Worm (Caenorhabditis elegans) whole organism, L3 larva: Measurements from ENCODE around the gene erd-2.1.

Experiments
- R02D3.7 ChIP-seq: fragments of 150-350 bp; optimal IDR thresholded peaks from 2 replicates; lab custom pipeline; 2014; ENCODE audit warnings: missing biosample characterization, missing genetic modification characterization
- ZK546.5 ChIP-seq: sonication (generic microtip); optimal IDR thresholded peaks from 2 replicates; lab custom pipeline; 2017; ENCODE audit warnings: missing biosample characterization, missing genetic modification characterization
- aly-2 ChIP-seq: fragments of 150-350 bp; optimal IDR thresholded peaks from 2 replicates; lab custom pipeline; 2014; ENCODE audit warnings: missing biosample characterization, missing genetic modification characterization
- ceh-28 ChIP-seq: fragments of 150-350 bp; optimal IDR thresholded peaks from 2 replicates; lab custom pipeline; 2014; ENCODE audit warnings: missing biosample characterization, missing genetic modification reagents, missing genetic modification characterization
- ceh-82 ChIP-seq: fragments of 150-350 bp; optimal IDR thresholded peaks from 2 replicates; lab custom pipeline; 2014; ENCODE audit warnings: missing biosample characterization, missing genetic modification characterization
- ceh-9 ChIP-seq: sonication (generic microtip); optimal IDR thresholded peaks from 2 replicates; lab custom pipeline; 2018; ENCODE audit warnings: missing biosample characterization, missing genetic modification characterization
- daf-12 ChIP-seq: fragments of 150-350 bp; optimal IDR thresholded peaks from 2 replicates; lab custom pipeline; 2014; ENCODE audit warnings: missing biosample characterization, missing genetic modification reagents, missing genetic modification characterization
- egl-27 ChIP-seq: sonication (generic microtip); optimal IDR thresholded peaks from 4 replicates; lab custom pipeline; 2017; ENCODE audit warnings: missing biosample characterization, missing genetic modification reagents, missing genetic modification characterization
- egl-5 ChIP-seq: fragments of 150-350 bp; optimal IDR thresholded peaks from 2 replicates; lab custom pipeline; 2017; ENCODE audit warnings: missing biosample characterization, missing genetic modification reagents, missing genetic modification characterization, inconsistent platforms
- elt-1 ChIP-seq: fragments of 150-350 bp; optimal IDR thresholded peaks from 2 replicates; lab custom pipeline; 2014; ENCODE audit warnings: missing biosample characterization, missing genetic modification characterization
- elt-2 ChIP-seq: sonication (generic microtip); optimal IDR thresholded peaks from 2 replicates; lab custom pipeline; 2016; ENCODE audit warnings: missing genetic modification reagents, mild to moderate bottlenecking, missing genetic modification characterization, missing compliant biosample characterization
- eor-1 ChIP-seq, 2 experiments: fragments of 150-350 bp; optimal IDR thresholded peaks; 2 replicates each; lab custom pipeline; 2014 to 2018; ENCODE audit warnings: missing biosample characterization in 2 of 2, missing genetic modification characterization in 2 of 2
- fkh-10 ChIP-seq: sonication (generic microtip); optimal IDR thresholded peaks from 2 replicates; lab custom pipeline; 2017; ENCODE audit warnings: missing biosample characterization, missing genetic modification reagents, missing genetic modification characterization
- fkh-2 ChIP-seq: fragments of 150-350 bp; optimal IDR thresholded peaks from 2 replicates; lab custom pipeline; 2014; ENCODE audit warnings: missing biosample characterization, missing genetic modification reagents, missing genetic modification characterization
- fos-1 ChIP-seq: fragments of 150-350 bp; optimal IDR thresholded peaks from 2 replicates; lab custom pipeline; 2014; ENCODE audit warnings: missing biosample characterization, missing genetic modification characterization
- hmg-11 ChIP-seq: sonication (generic microtip); optimal IDR thresholded peaks from 2 replicates; lab custom pipeline; 2016; ENCODE audit warnings: missing genetic modification characterization, missing compliant biosample characterization
- jun-1 ChIP-seq: fragments of 150-350 bp; optimal IDR thresholded peaks from 2 replicates; lab custom pipeline; 2014; ENCODE audit warnings: missing biosample characterization, missing genetic modification reagents, missing genetic modification characterization
- lin-15B ChIP-seq: fragments of 150-350 bp; optimal IDR thresholded peaks from 2 replicates; lab custom pipeline; 2014; ENCODE audit warnings: missing biosample characterization, missing genetic modification characterization
- lin-39 ChIP-seq: fragments of 150-350 bp; optimal IDR thresholded peaks from 2 replicates; lab custom pipeline; 2018; ENCODE audit warnings: missing biosample characterization, missing genetic modification reagents, missing genetic modification characterization
- lsy-12 ChIP-seq: sonication (generic microtip); optimal IDR thresholded peaks from 2 replicates; lab custom pipeline; 2016; ENCODE audit warnings: mild to moderate bottlenecking, missing genetic modification characterization, missing compliant biosample characterization
- mdl-1 ChIP-seq: fragments of 150-350 bp; optimal IDR thresholded peaks from 2 replicates; lab custom pipeline; 2014; ENCODE audit warnings: missing biosample characterization, missing genetic modification characterization
- mml-1 ChIP-seq: fragments of 150-350 bp; sonication (generic microtip); optimal IDR thresholded peaks from 3 replicates; lab custom pipeline; 2014; ENCODE audit warnings: missing biosample characterization, missing genetic modification characterization
- nfya-1 ChIP-seq: sonication (generic microtip); optimal IDR thresholded peaks from 2 replicates; lab custom pipeline; 2017; ENCODE audit warnings: missing genetic modification characterization, mild to moderate bottlenecking, missing compliant biosample characterization, antibody characterized with exemption, moderate library complexity; ENCODE audit not compliant: insufficient read depth
- nhr-11 ChIP-seq: fragments of 150-350 bp; optimal IDR thresholded peaks from 2 replicates; lab custom pipeline; 2014; ENCODE audit warnings: missing biosample characterization, missing genetic modification characterization
- nhr-12 ChIP-seq: fragments of 150-350 bp; optimal IDR thresholded peaks from 2 replicates; lab custom pipeline; 2014; ENCODE audit warnings: missing biosample characterization, missing genetic modification characterization
- nhr-23 ChIP-seq: fragments of 150-350 bp; optimal IDR thresholded peaks from 2 replicates; lab custom pipeline; 2014; ENCODE audit warnings: missing biosample characterization, missing genetic modification reagents, missing genetic modification characterization
- nhr-237 ChIP-seq: fragments of 150-350 bp; optimal IDR thresholded peaks from 2 replicates; lab custom pipeline; 2014; ENCODE audit warnings: missing biosample characterization, missing genetic modification characterization
- nhr-25 ChIP-seq: sonication (generic microtip); optimal IDR thresholded peaks from 2 replicates; lab custom pipeline; 2017; ENCODE audit warnings: missing biosample characterization, missing genetic modification characterization
- nhr-28 ChIP-seq: fragments of 150-350 bp; optimal IDR thresholded peaks from 2 replicates; lab custom pipeline; 2014; ENCODE audit warnings: missing biosample characterization, missing genetic modification characterization
- nhr-43 ChIP-seq: sonication (generic microtip); optimal IDR thresholded peaks from 2 replicates; lab custom pipeline; 2016; ENCODE audit warnings: mild to moderate bottlenecking, missing genetic modification characterization, missing compliant biosample characterization; ENCODE audit not compliant: poor library complexity, severe bottlenecking
- nhr-67 ChIP-seq: fragments of 150-350 bp; optimal IDR thresholded peaks from 2 replicates; lab custom pipeline; 2014; ENCODE audit warnings: missing biosample characterization, missing genetic modification characterization
- nhr-76 ChIP-seq: fragments of 150-350 bp; sonication (generic microtip); optimal IDR thresholded peaks from 5 replicates; lab custom pipeline; 2014; ENCODE audit warnings: missing biosample characterization, missing genetic modification characterization
- nhr-77 ChIP-seq: fragments of 150-350 bp; optimal IDR thresholded peaks from 2 replicates; lab custom pipeline; 2014; ENCODE audit warnings: missing biosample characterization, missing genetic modification characterization
- pha-4 ChIP-seq: fragments of 150-350 bp; optimal IDR thresholded peaks from 2 replicates; lab custom pipeline; 2014; ENCODE audit warnings: missing biosample characterization, missing genetic modification reagents, missing genetic modification characterization
- pqm-1 ChIP-seq: fragments of 150-350 bp; optimal IDR thresholded peaks from 2 replicates; lab custom pipeline; 2017; ENCODE audit warnings: missing biosample characterization, missing genetic modification characterization, inconsistent platforms
- snpc-4 ChIP-seq: fragments of 150-350 bp; optimal IDR thresholded peaks from 2 replicates; lab custom pipeline; 2014; ENCODE audit warnings: missing biosample characterization, missing genetic modification characterization
- tbx-2 ChIP-seq: sonication (generic microtip); optimal IDR thresholded peaks from 2 replicates; lab custom pipeline; 2016; ENCODE audit warnings: mild to moderate bottlenecking, missing genetic modification characterization, missing compliant biosample characterization
- unc-39 ChIP-seq: sonication (generic microtip); optimal IDR thresholded peaks from 4 replicates; lab custom pipeline; 2017; ENCODE audit warnings: missing biosample characterization, missing genetic modification characterization
- unc-62 ChIP-seq: fragments of 150-350 bp; sonication (generic microtip); optimal IDR thresholded peaks from 4 replicates; lab custom pipeline; 2014; ENCODE audit warnings: missing biosample characterization, missing genetic modification reagents, missing genetic modification characterization
- zag-1 ChIP-seq: fragments of 150-350 bp; optimal IDR thresholded peaks from 2 replicates; lab custom pipeline; 2014; ENCODE audit warnings: missing biosample characterization, missing genetic modification characterization
- ztf-11 ChIP-seq: fragments of 150-350 bp; optimal IDR thresholded peaks from 2 replicates; lab custom pipeline; 2014; ENCODE audit warnings: missing biosample characterization, missing genetic modification characterization
- ztf-4 ChIP-seq: fragments of 150-350 bp; optimal IDR thresholded peaks from 2 replicates; lab custom pipeline; 2014; ENCODE audit warnings: missing biosample characterization, missing genetic modification characterization

Gene erd-2.1

DNA sequence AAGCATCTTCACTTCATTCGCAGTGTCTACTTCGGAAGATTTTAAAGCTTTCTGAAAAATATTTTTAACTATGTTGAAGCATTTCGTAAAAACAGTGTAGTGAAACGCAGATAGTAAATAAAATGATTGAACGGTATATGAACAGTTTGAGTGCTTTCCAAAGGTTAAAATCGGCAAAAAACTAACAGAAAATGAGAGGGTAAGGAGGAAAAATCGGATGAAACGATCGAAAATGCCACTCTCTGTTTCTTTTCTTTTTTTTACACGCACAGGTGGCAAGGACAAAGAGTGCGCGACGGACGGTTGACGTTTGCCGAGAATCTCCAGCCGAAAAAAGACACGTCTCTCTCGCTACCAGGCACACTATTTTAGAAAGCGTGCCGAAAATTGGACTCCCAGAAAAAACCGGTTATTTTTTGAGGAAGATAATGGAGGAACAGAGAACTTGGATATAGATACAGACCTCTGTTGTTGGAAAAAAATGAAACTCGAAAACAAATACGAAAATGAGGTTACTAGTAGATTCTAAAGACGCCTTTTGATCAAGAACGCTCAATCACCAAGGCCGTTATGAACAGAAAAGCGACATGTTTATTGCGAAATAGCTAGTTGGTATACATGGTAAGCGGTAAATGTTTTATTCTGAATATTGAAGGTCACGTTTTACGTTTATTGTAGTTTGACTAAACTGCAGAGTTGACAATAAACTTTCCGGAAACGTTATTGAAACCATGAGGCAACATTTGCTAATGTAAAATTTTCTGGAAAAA, 35.9 kb upstream of the erd-2.1 start, which contains the start of gene myrf-2:
myrf-2 (minus strand) TSS at position 51 of the 770 bp plus-strand sequence.
- TF ChIP-seq unc-39 (tag; lab: Kevin White, UChicago) (no peak), ZK546.5 (no peak), nhr-23 (tag; lab: Kevin White, UChicago) (peak; percentile 54), nhr-25 (tag; lab: Kevin White, UChicago) (peak; percentile 76), pha-4 (tag; lab: Kevin White, UChicago) (peak; percentile 40), nhr-28 (tag; lab: Kevin White, UChicago) (no peak), hmg-11 (tag; lab: Kevin White, UChicago) (peak; percentile 30), nhr-12 (tag; lab: Kevin White, UChicago) (no peak), nhr-67 (tag; lab: Kevin White, UChicago) (no peak), mml-1 (tag; lab: Kevin White, UChicago) (no peak), unc-62 (GFP tag; lab: Kevin White, UChicago) (no peak), nfya-1 (tag; lab: Kevin White, UChicago) (peak; percentile 11)

DNA sequence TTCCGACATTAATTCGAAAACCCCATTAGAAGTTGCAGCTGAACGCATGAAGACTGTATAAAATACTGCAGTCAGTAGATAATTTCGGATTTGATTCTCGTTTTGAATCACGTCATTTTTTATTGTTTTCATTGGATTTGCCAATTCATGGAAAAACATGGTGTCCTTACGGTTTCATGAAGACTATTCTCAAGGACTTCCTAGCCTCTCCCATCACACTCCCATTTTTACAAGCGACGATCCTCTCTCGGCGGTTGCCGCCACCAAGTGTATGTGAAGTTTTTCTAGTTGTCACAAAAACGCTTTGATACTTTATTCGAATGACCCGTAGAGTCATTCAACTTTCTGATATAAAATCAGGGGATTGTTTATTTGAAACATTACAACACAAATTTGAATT, 31.2 kb upstream of the erd-2.1 start:
- TF ChIP-seq nhr-25 (tag; lab: Kevin White, UChicago): peak; percentile 68
- TF ChIP-seq nhr-77 (tag; lab: Kevin White, UChicago): no peak
- no peak for TF ChIP-seq unc-39 (tag; lab: Kevin White, UChicago)

DNA sequence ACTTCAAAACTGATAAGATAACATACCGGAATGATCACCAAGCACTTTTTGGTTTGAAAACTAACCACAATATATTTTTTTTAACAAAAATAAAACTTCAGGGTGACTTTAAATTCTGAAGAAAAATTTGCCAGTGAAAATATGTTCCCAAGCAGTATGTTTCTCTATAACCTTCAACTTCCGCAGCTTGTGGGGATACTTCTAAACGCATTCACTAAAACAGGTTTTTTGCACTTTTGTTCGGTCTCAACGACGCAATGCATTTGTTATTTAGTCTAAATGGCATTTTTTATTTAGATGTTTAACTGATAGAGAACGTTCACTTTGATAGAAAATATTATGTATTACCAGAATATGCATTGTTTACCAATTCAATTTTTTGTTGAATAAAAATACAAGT, 30.6 kb upstream of the erd-2.1 start:
- TF ChIP-seq nhr-23 (tag; lab: Kevin White, UChicago) (no peak), snpc-4 (tag; lab: Kevin White, UChicago) (no peak), nhr-25 (tag; lab: Kevin White, UChicago) (peak; percentile 83), nhr-237 (tag; lab: Kevin White, UChicago) (no peak), lin-15B (tag; lab: Kevin White, UChicago) (no peak)

DNA sequence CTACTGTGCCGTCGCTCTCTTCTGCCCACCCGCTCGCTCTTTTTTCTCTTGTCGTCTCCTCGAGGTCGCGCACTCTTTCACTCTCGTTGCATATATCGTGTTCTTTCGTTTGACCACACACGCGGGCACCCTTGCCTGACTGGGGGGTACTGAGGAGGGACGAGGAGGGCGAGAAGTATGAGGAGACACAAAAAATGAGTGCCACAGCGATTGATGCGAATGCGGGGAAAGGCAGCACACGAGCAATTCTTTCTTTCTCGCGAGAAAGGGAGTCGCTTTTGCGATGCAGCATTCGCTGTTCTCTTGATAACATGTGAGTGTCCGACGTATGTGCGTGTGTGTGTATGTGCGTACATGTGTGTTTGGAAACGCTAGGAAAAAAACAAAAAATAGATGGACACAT, 29.9 kb upstream of the erd-2.1 start:
- no peak for TF ChIP-seq nhr-237 (tag; lab: Kevin White, UChicago)
- peak; percentile 74 for TF ChIP-seq pha-4 (tag; lab: Kevin White, UChicago)
- no peak for TF ChIP-seq ceh-82 (tag; lab: Kevin White, UChicago)
- TF ChIP-seq zag-1 (tag; lab: Kevin White, UChicago): no peak
- TF ChIP-seq mdl-1 (tag; lab: Kevin White, UChicago): peak; percentile 87
- peak; percentile 47 for TF ChIP-seq R02D3.7
- peak; percentile 68 for TF ChIP-seq lsy-12 (tag; lab: Kevin White, UChicago)
- no peak for TF ChIP-seq ztf-11 (tag; lab: Kevin White, UChicago)
- TF ChIP-seq pqm-1 (tag; lab: Kevin White, UChicago): peak; percentile 9
- peak; percentile 41 for TF ChIP-seq ceh-28 (tag; lab: Kevin White, UChicago)
- peak; percentile 74 for TF ChIP-seq jun-1
- peak; percentile 54 for TF ChIP-seq elt-1 (tag; lab: Kevin White, UChicago)
- peak; percentile 60 for TF ChIP-seq egl-5 (tag; lab: Kevin White, UChicago)
- TF ChIP-seq nhr-76 (tag; lab: Kevin White, UChicago): no peak
- TF ChIP-seq nhr-77 (tag; lab: Kevin White, UChicago): no peak
- TF ChIP-seq nhr-25 (tag; lab: Kevin White, UChicago): peak; percentile 71
- TF ChIP-seq snpc-4 (tag; lab: Kevin White, UChicago): peak; percentile 50
- no peak for TF ChIP-seq daf-12 (tag; lab: Kevin White, UChicago)
- no peak for TF ChIP-seq fkh-2 (tag; lab: Kevin White, UChicago)
- TF ChIP-seq nfya-1 (tag; lab: Kevin White, UChicago): peak; percentile 84
- TF ChIP-seq egl-27: peak; percentile 54
- no peak for TF ChIP-seq ztf-4
- peak; percentile 28 for TF ChIP-seq fkh-10
- TF ChIP-seq tbx-2 (tag; lab: Kevin White, UChicago): peak; percentile 65
- TF ChIP-seq nhr-11 (tag; lab: Kevin White, UChicago): peak; percentile 79
- no peak for TF ChIP-seq ZK546.5
- TF ChIP-seq lin-15B (tag; lab: Kevin White, UChicago): peak; percentile 39
- peak; percentile 94 for TF ChIP-seq hmg-11 (tag; lab: Kevin White, UChicago)
- TF ChIP-seq nhr-12 (tag; lab: Kevin White, UChicago): no peak
- TF ChIP-seq ceh-9: no peak
- TF ChIP-seq aly-2 (tag; lab: Kevin White, UChicago): no peak
- TF ChIP-seq unc-62 (GFP tag; lab: Kevin White, UChicago): peak; percentile 75
- TF ChIP-seq nhr-43 (tag; lab: Kevin White, UChicago): peak; percentile 62
- TF ChIP-seq fos-1 (tag; lab: Kevin White, UChicago): peak; percentile 55
- TF ChIP-seq elt-2 (tag; lab: Kevin White, UChicago): peak; percentile 55
- TF ChIP-seq lin-39: peak; percentile 94
- no peak for TF ChIP-seq eor-1 (tag; optimal IDR thresholded peaks at IDR 0.05; lab: Kevin White, UChicago)
